Fruit fly (Drosophila melanogaster): Measurements from ENCODE around the gene Amnionless.

- TF ChIP-seq EcR (GFP tag; optimal IDR thresholded peaks at IDR 0.05) (no peak), Dll (optimal IDR thresholded peaks at IDR 0.05) (no peak), usp (GFP tag; optimal IDR thresholded peaks at IDR 0.05) (no peak)
Measured at dm6 chr2L:250507-251215, 38.3 kb downstream of the Amnionless start, which contains the start of gene kis.
